Fruit fly (Drosophila melanogaster): ENCODE data around the gene CG5498.

CG5498 gene

DNA sequence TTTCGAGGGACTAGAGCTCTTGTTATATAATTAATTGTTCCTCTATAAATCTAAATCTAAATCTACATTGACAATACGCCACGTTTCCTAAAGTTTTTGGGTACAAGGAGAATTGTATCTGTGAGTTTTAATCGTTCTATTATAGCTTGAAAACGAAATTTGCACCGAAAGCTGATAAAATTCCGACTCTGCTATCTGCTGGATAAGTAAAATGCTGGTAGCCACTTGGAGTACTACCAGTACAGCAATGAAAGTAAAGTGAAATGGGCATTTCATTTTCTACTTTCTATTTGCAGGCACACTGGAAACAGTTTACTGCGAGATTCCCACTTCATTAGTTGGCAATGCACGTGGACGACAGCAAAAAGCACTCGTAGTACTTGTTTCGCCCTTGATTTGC lies 30.8 kb downstream of the CG5498 start, which contains the start of gene CG5618:
CG5618 (plus strand) TSS at position 301 of the 400 bp plus-strand sequence.
- no peak for TF ChIP-seq CG17801 (GFP tag; optimal IDR thresholded peaks at IDR 0.05; ENCODE audit: partially characterized antibody)

DNA sequence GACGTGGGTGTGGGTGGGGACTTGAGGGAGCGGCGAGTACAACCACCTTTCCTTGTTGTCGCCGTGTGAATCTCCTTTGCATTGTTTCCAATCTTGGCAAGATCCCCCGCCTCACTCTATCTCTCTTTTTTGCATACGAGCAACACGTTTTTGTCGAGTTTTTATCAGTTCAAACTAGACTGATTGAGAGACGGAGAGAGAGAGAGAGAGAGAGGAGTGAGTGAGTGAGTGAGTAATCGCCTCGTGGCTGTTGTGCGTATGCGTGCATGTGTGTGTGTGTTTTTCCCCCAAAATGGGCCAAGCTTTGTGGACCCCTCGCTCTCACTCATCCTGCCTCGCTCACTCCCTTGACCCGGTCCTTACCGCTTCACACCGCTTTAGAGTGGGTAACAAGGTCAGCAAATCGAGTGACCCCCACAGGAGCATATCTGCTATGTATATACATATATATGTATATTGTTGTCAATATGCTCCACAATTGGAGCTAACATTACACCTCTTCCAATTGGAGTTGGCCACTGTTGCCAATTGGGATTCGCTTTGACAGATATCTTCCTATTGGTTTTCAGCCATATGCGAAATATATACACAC lies 34.5 kb downstream of the CG5498 start:
- TF ChIP-seq CG17801 (GFP tag; optimal IDR thresholded peaks at IDR 0.05; ENCODE audit: partially characterized antibody) = no peak

DNA sequence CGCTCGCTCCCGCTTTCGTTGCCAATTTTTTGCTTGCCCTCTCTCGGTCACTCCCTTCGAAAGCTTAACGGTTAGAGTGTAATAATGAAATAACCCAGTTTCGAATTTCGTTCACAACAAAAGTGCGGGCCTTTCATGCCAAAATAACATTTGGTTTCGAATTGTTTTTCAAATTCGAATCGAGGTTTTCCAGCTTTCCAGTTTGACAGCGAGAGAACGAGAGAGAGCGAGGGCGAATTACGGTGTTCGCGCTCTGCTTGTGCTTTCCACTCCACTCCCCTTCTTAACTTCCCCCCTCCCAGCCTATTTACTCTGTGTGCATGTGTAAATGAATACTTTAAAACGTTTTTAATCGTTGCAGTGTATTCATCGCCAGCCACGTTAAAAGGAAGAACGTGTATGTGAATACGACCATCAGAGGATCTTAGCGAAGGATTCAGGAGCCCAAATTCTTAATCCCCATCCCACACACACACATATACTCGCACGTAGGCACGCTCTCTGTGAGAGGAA lies 35.3 kb downstream of the CG5498 start:
- TF ChIP-seq CG17801 (GFP tag; optimal IDR thresholded peaks at IDR 0.05; ENCODE audit: partially characterized antibody) = no peak

DNA sequence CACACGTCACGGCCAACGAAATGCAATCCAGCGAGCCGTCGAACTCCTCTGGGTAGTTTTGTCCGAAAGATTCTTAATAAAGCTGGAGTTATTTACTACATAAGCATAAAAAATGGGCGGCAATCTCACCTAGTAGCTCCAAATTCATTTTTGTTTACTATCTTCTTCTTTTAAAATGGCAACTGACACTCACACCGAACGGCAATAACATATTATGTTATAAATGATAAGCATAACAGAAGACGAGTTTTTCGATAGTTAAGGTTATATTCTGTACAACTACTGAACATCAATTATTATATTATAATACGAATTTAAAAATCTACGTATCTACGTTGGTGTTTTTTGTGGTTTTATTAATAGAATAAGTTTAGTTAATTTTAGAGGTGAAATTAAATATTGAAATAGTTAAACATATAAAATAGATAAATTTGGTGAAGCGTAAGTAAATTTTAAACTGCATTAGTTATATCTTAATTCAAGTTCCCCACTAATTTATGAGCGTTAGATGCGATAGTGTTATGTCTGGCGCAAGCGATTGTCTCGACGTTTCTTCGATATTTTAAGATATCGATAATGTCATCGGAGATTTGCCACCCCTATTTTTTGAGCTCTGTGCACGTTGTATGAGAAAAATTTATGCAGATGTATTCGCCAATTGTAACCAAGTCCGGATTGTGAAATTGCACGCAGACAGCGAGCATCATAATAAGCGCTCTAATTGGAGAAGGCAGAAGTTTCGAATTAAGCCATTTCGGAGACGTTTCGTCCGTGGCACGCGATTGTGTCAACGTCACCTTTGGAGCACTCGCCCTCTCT lies 35.9 kb downstream of the CG5498 start, which contains the start of the genes Rbbp5 and eRF1:
Rbbp5 (minus strand) TSS at position 181 of the 819 bp plus-strand sequence.
eRF1 (plus strand) TSS at position 594 of the 819 bp plus-strand sequence.
- peak; percentile 78 for TF ChIP-seq CG17801 (GFP tag; optimal IDR thresholded peaks at IDR 0.05; ENCODE audit: partially characterized antibody)

DNA sequence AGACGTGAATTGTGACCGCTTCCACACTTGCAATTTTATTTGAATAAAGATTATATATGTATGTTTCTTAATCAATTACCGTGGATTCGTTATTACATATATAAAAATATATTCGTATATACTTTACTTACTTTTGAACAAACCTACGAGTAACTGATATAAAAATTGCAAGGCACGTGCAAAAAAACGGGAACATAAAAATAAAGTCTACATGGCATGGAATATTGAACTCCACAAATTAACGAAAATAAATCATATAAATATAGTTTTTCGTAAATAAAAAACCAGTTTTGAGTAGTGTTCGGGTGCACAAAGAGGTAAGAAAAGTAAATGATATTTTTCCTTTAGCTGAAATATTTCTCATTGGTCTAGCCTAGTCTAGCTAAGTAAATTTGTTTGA lies 41.6 kb downstream of the CG5498 start, which contains the start of gene Spn77Bc:
Spn77Bc (plus strand) TSS at position 301 of the 400 bp plus-strand sequence.
- no peak for TF ChIP-seq CG17801 (GFP tag; optimal IDR thresholded peaks at IDR 0.05; ENCODE audit: partially characterized antibody)
